Worm (Caenorhabditis elegans): ENCODE data around the gene W02F12.4.

W02F12.4 gene

ce11 chrV:6744774-6745173 is 38.0 kb upstream of the W02F12.4 start, which contains the start of gene T25F10.3:
Gene T25F10.3, plus strand, starts transcription at chrV:6745081.
- TF ChIP-seq lin-39 (tag; optimal IDR thresholded peaks at IDR 0.05): no peak
- no peak for TF ChIP-seq daf-16 (GFP tag; optimal IDR thresholded peaks at IDR 0.05)
- no peak for TF ChIP-seq daf-16 (tag; optimal IDR thresholded peaks at IDR 0.05)
- no peak for TF ChIP-seq nhr-25 (tag; optimal IDR thresholded peaks at IDR 0.05; ENCODE audit: borderline replicate concordance, insufficient read depth)
- no peak for TF ChIP-seq lin-13 (GFP tag; optimal IDR thresholded peaks at IDR 0.05)
- TF ChIP-seq mdl-1 (tag; optimal IDR thresholded peaks at IDR 0.05): no peak
- TF ChIP-seq ceh-82 (tag; optimal IDR thresholded peaks at IDR 0.05): no peak
- TF ChIP-seq F10B5.3 (tag; optimal IDR thresholded peaks at IDR 0.05): no peak
- TF ChIP-seq hmg-1.1 (GFP tag; IDR thresholded peaks at IDR 0.05): no peak
- no peak for TF ChIP-seq lir-3 (tag; optimal IDR thresholded peaks at IDR 0.05)

- TF ChIP-seq unc-62 (GFP tag; optimal IDR thresholded peaks at IDR 0.05 in 1 of 2): peak in 1 of 2 experiments; percentile 71
- TF ChIP-seq unc-62 (tag; optimal IDR thresholded peaks at IDR 0.05): no peak
- no peak for TF ChIP-seq nhr-102 (tag; optimal IDR thresholded peaks at IDR 0.05)
- TF ChIP-seq nhr-28 (tag; optimal IDR thresholded peaks at IDR 0.05): peak; percentile 18
- peak; percentile 5 for TF ChIP-seq nhr-25 (tag; optimal IDR thresholded peaks at IDR 0.05; ENCODE audit: borderline replicate concordance, insufficient read depth)
- no peak for TF ChIP-seq zag-1 (tag; optimal IDR thresholded peaks at IDR 0.05)
- TF ChIP-seq nhr-237 (tag; optimal IDR thresholded peaks at IDR 0.05): no peak
- TF ChIP-seq daf-16 (GFP tag; optimal IDR thresholded peaks at IDR 0.05): no peak
- no peak for TF ChIP-seq daf-16 (tag; optimal IDR thresholded peaks at IDR 0.05)
- no peak for TF ChIP-seq gei-8 (GFP tag; optimal IDR thresholded peaks at IDR 0.05)
- TF ChIP-seq ceh-28 (tag; optimal IDR thresholded peaks at IDR 0.05): no peak
- peak; percentile 14 for TF ChIP-seq hlh-11 (tag; optimal IDR thresholded peaks at IDR 0.05)
- TF ChIP-seq nhr-42 (GFP tag; IDR thresholded peaks at IDR 0.05): no peak
- peak; percentile 34 for TF ChIP-seq nhr-48 (tag; optimal IDR thresholded peaks at IDR 0.05)
- peak; percentile 22 for TF ChIP-seq mep-1 (tag; optimal IDR thresholded peaks at IDR 0.05)
- 0 out of 2 replicates have a peak, but pooled peaks have one; percentile 10 for TF ChIP-seq dmd-6 (GFP tag; IDR thresholded peaks at IDR 0.05)
- TF ChIP-seq cey-2 (tag; optimal IDR thresholded peaks at IDR 0.05; ENCODE audit: borderline replicate concordance, insufficient read depth): peak; percentile 4
- TF ChIP-seq attf-4 (tag; optimal IDR thresholded peaks at IDR 0.05): no peak
These were observed 30.1 kb upstream of the W02F12.4 start for ce11 chrV:6736877-6737276.

ce11 chrV:6736108-6736507 is 29.4 kb upstream of the W02F12.4 start:
- TF ChIP-seq egl-27 (tag; optimal IDR thresholded peaks at IDR 0.05): no peak
- no peak for TF ChIP-seq Y48G9A.11 (GFP tag; IDR thresholded peaks at IDR 0.05)
- peak; percentile 0 for TF ChIP-seq nhr-25 (tag; optimal IDR thresholded peaks at IDR 0.05; ENCODE audit: borderline replicate concordance, insufficient read depth)
- TF ChIP-seq unc-62 (GFP tag; optimal IDR thresholded peaks at IDR 0.05 in 1 of 2): peak in 1 of 2 experiments; percentile 41
- no peak for TF ChIP-seq unc-62 (tag; optimal IDR thresholded peaks at IDR 0.05)
- TF ChIP-seq nhr-111 (GFP tag; optimal IDR thresholded peaks at IDR 0.05): no peak
- no peak for TF ChIP-seq mdl-1 (tag; optimal IDR thresholded peaks at IDR 0.05)
- no peak for TF ChIP-seq F37D6.2 (tag; optimal IDR thresholded peaks at IDR 0.05)
- TF ChIP-seq mxl-3 (GFP tag; optimal IDR thresholded peaks at IDR 0.05): no peak
- no peak for TF ChIP-seq T26A8.4 (GFP tag; IDR thresholded peaks at IDR 0.05)
- TF ChIP-seq ztf-7 (tag; optimal IDR thresholded peaks at IDR 0.05): no peak
- no peak for TF ChIP-seq lin-39 (tag; optimal IDR thresholded peaks at IDR 0.05)
- no peak for TF ChIP-seq skn-1 (tag; optimal IDR thresholded peaks at IDR 0.05)
- no peak for TF ChIP-seq zip-2 (tag; optimal IDR thresholded peaks at IDR 0.05)
- no peak for TF ChIP-seq ceh-20 (GFP tag; IDR thresholded peaks at IDR 0.05)

- TF ChIP-seq ceh-62 (tag; optimal IDR thresholded peaks at IDR 0.05) (no peak), T26A8.4 (GFP tag; IDR thresholded peaks at IDR 0.05) (no peak), snpc-4 (tag; optimal IDR thresholded peaks at IDR 0.05) (no peak), ZK337.2 (GFP tag; IDR thresholded peaks at IDR 0.05) (no peak), zag-1 (tag; optimal IDR thresholded peaks at IDR 0.05) (no peak), egl-27 (tag; optimal IDR thresholded peaks at IDR 0.05) (no peak), lin-1 (GFP tag; IDR thresholded peaks at IDR 0.05) (no peak), vab-7 (GFP tag; IDR thresholded peaks at IDR 0.05) (no peak), nhr-25 (tag; optimal IDR thresholded peaks at IDR 0.05; ENCODE audit: borderline replicate concordance, insufficient read depth) (no peak), F49E8.2 (tag; optimal IDR thresholded peaks at IDR 0.05; ENCODE audit: borderline replicate concordance) (no peak), lsy-2 (tag; optimal IDR thresholded peaks at IDR 0.05) (no peak), mes-2 (tag; optimal IDR thresholded peaks at IDR 0.05; ENCODE audit: poor library complexity, severe bottlenecking) (no peak), aly-2 (tag; optimal IDR thresholded peaks at IDR 0.05) (no peak), ama-1 (optimal IDR thresholded peaks at IDR 0.05) (no peak), ceh-28 (tag; optimal IDR thresholded peaks at IDR 0.05) (no peak), D1046.2 (GFP tag; IDR thresholded peaks at IDR 0.05) (no peak), daf-8 (GFP tag; IDR thresholded peaks at IDR 0.05) (no peak)
These were observed 26.3 kb upstream of the W02F12.4 start, which contains the start of gene grl-8 for ce11 chrV:6732995-6733394. Gene grl-8, minus strand, starts transcription at chrV:6733095.

Measured in whole organism, L4 larva.